Worm (Caenorhabditis elegans) whole organism, dauer: ENCODE measurements around the gene perm-5.

Experiments
- unc-62 ChIP-seq: sonication (generic microtip); optimal IDR thresholded peaks from 2 replicates; lab custom pipeline; 2017; ENCODE audit warnings: missing biosample characterization, missing genetic modification reagents, missing genetic modification characterization

perm-5 gene

ce11 chrIV:5703443-5703842 lies at the start of gene perm-5, which contains the start of gene C55C3.73:
Gene perm-5, minus strand, starts transcription at chrIV:5703468.
Gene C55C3.73, minus strand, starts transcription at chrIV:5703451.
- TF ChIP-seq unc-62 (GFP tag; lab: Kevin White, UChicago): no peak

- TF ChIP-seq unc-62 (GFP tag; lab: Kevin White, UChicago): no peak
These were observed 49.4 kb upstream of the perm-5 start for ce11 chrIV:5752704-5753103.

ce11 chrIV:5751997-5752396 lies 48.7 kb upstream of the perm-5 start:
- TF ChIP-seq unc-62 (GFP tag; lab: Kevin White, UChicago): no peak

ce11 chrIV:5749874-5750273 lies 46.6 kb upstream of the perm-5 start:
- no peak for TF ChIP-seq unc-62 (GFP tag; lab: Kevin White, UChicago)

ce11 chrIV:5744114-5744513 lies 40.8 kb upstream of the perm-5 start, which contains the start of gene C45E5.1:
Gene C45E5.1, plus strand, starts transcription at chrIV:5744403.
- no peak for TF ChIP-seq unc-62 (GFP tag; lab: Kevin White, UChicago)

- no peak for TF ChIP-seq unc-62 (GFP tag; lab: Kevin White, UChicago)
These were observed 37.8 kb upstream of the perm-5 start, which contains the start of gene chil-11 for ce11 chrIV:5741045-5741444. Gene chil-11, plus strand, starts transcription at chrIV:5741345.

- no peak for TF ChIP-seq unc-62 (GFP tag; lab: Kevin White, UChicago)
These were observed 31.5 kb upstream of the perm-5 start, which contains the start of gene cpg-18 for ce11 chrIV:5734720-5735119. Gene cpg-18, plus strand, starts transcription at chrIV:5735020.

ce11 chrIV:5731597-5731996 lies 28.3 kb upstream of the perm-5 start, which contains the start of gene H35B03.2:
Gene H35B03.2, minus strand, starts transcription at chrIV:5731674.
- no peak for TF ChIP-seq unc-62 (GFP tag; lab: Kevin White, UChicago)

ce11 chrIV:5725300-5725699 lies 22.0 kb upstream of the perm-5 start, which contains the start of gene H35B03.1:
Gene H35B03.1, plus strand, starts transcription at chrIV:5725600.
- no peak for TF ChIP-seq unc-62 (GFP tag; lab: Kevin White, UChicago)

ce11 chrIV:5723659-5724058 lies 20.4 kb upstream of the perm-5 start:
- no peak for TF ChIP-seq unc-62 (GFP tag; lab: Kevin White, UChicago)

ce11 chrIV:5715341-5716112 lies 12.3 kb upstream of the perm-5 start:
- no peak for TF ChIP-seq unc-62 (GFP tag; lab: Kevin White, UChicago)

- no peak for TF ChIP-seq unc-62 (GFP tag; lab: Kevin White, UChicago)
These were observed 5.5 kb upstream of the perm-5 start, which contains the start of gene C55C3.1 for ce11 chrIV:5708796-5709195. Gene C55C3.1, plus strand, starts transcription at chrIV:5709096.

- TF ChIP-seq unc-62 (GFP tag; lab: Kevin White, UChicago): no peak
These were observed 3.3 kb upstream of the perm-5 start for ce11 chrIV:5706603-5707002.

ce11 chrIV:5703917-5704316 lies 649 bp upstream of the perm-5 start:
- no peak for TF ChIP-seq unc-62 (GFP tag; lab: Kevin White, UChicago)

- no peak for TF ChIP-seq unc-62 (GFP tag; lab: Kevin White, UChicago)
These were observed 1.6 kb downstream of the perm-5 start for ce11 chrIV:5701646-5702045.

- TF ChIP-seq unc-62 (GFP tag; lab: Kevin White, UChicago): no peak
These were observed 2.9 kb downstream of the perm-5 start for ce11 chrIV:5700372-5700771.
